Fruit fly (Drosophila melanogaster) whole organism, prepupa: ENCODE data around the gene Btnd.

Source experiments
- CG10631 ChIP-seq: fragments of 200-800 bp; sonication (Bioruptor generic); optimal IDR thresholded peaks from 2 replicates; lab custom pipeline; 2016; ENCODE audit warnings: missing biosample characterization, missing genetic modification characterization
- CG10669 ChIP-seq: fragments of 200-800 bp; sonication (Bioruptor generic); optimal IDR thresholded peaks from 3 replicates; lab custom pipeline; 2018; ENCODE audit warnings: missing biosample characterization, mild to moderate bottlenecking, missing genetic modification characterization, moderate library complexity
- CG11762 ChIP-seq: fragments of 200-800 bp; sonication (Bioruptor generic); optimal IDR thresholded peaks from 3 replicates; lab custom pipeline; 2016; ENCODE audit warnings: missing biosample characterization, missing genetic modification characterization; ENCODE audit not compliant: insufficient read depth
- CG11902 ChIP-seq: fragments of 200-800 bp; sonication (Bioruptor generic); optimal IDR thresholded peaks from 3 replicates; lab custom pipeline; 2016; ENCODE audit warnings: missing biosample characterization, missing genetic modification characterization
- CG1621 ChIP-seq: fragments of 200-800 bp; sonication (Bioruptor generic); optimal IDR thresholded peaks from 3 replicates; lab custom pipeline; 2018; ENCODE audit warnings: missing biosample characterization, mild to moderate bottlenecking, missing genetic modification characterization
- CG3032 ChIP-seq: fragments of 200-800 bp; optimal IDR thresholded peaks from 2 replicates; lab custom pipeline; 2019; ENCODE audit warnings: missing biosample characterization, mild to moderate bottlenecking, missing genetic modification characterization, moderate library complexity
- CG32006 ChIP-seq: fragments of 200-800 bp; sonication (Bioruptor generic); optimal IDR thresholded peaks from 3 replicates; lab custom pipeline; 2017; ENCODE audit warnings: missing biosample characterization, mild to moderate bottlenecking, missing genetic modification characterization
- CG34406 ChIP-seq: fragments of 200-800 bp; sonication (Bioruptor generic); optimal IDR thresholded peaks from 3 replicates; lab custom pipeline; 2016; ENCODE audit warnings: missing biosample characterization, missing genetic modification characterization
- CG3919 ChIP-seq: fragments of 200-800 bp; sonication (Bioruptor generic); optimal IDR thresholded peaks from 3 replicates; lab custom pipeline; 2016; ENCODE audit warnings: missing biosample characterization, missing genetic modification characterization
- CG4318 ChIP-seq: fragments of 200-800 bp; sonication (Bioruptor generic); optimal IDR thresholded peaks from 3 replicates; lab custom pipeline; 2017; ENCODE audit warnings: missing biosample characterization, mild to moderate bottlenecking, missing genetic modification characterization
- CG6276 ChIP-seq: fragments of 200-800 bp; sonication (Bioruptor generic); optimal IDR thresholded peaks from 2 replicates; lab custom pipeline; 2017; ENCODE audit warnings: missing biosample characterization, mild to moderate bottlenecking, missing genetic modification characterization
- CG6808 ChIP-seq: fragments of 200-800 bp; sonication (Bioruptor generic); optimal IDR thresholded peaks from 3 replicates; lab custom pipeline; 2017; ENCODE audit warnings: missing biosample characterization, missing genetic modification characterization, mild to moderate bottlenecking, moderate library complexity, missing genetic modification reagents
- CG6854 ChIP-seq: fragments of 200-800 bp; sonication (Bioruptor generic); optimal IDR thresholded peaks from 2 replicates; lab custom pipeline; 2017; ENCODE audit warnings: missing biosample characterization, mild to moderate bottlenecking, missing genetic modification characterization
- CG8319 ChIP-seq: fragments of 200-800 bp; sonication (Bioruptor generic); optimal IDR thresholded peaks from 3 replicates; lab custom pipeline; 2016; ENCODE audit warnings: missing biosample characterization, missing genetic modification characterization
- Eip78C ChIP-seq: fragments of 200-800 bp; sonication (Bioruptor generic); peaks from one replicate; lab custom pipeline; 2016; ENCODE audit warnings: missing biosample characterization, missing genetic modification characterization
- Ets21C ChIP-seq: fragments of 200-800 bp; sonication (Bioruptor generic); optimal IDR thresholded peaks from 3 replicates; lab custom pipeline; 2016; ENCODE audit warnings: missing biosample characterization, missing genetic modification characterization
- Ets96B ChIP-seq: fragments of 200-800 bp; optimal IDR thresholded peaks from 2 replicates; lab custom pipeline; 2019; ENCODE audit warnings: missing biosample characterization, mild to moderate bottlenecking, missing genetic modification characterization, moderate library complexity
- Gug ChIP-seq: fragments of 200-800 bp; sonication (Bioruptor generic); IDR thresholded peaks from 2 replicates; pipeline ENCODE4 v1.3.6; 2022; ENCODE audit warnings: missing biosample characterization, missing genetic modification characterization
- Hr38 ChIP-seq: sonication (Bioruptor generic); optimal IDR thresholded peaks from 2 replicates; lab custom pipeline; 2016; ENCODE audit warnings: missing biosample characterization, missing genetic modification characterization
- Hr39 ChIP-seq: fragments of 200-800 bp; sonication (Bioruptor generic); optimal IDR thresholded peaks from 2 replicates; lab custom pipeline; 2016; ENCODE audit warnings: missing biosample characterization, missing genetic modification characterization
- Hr4 ChIP-seq: fragments of 200-800 bp; sonication (Bioruptor generic); optimal IDR thresholded peaks from 3 replicates; lab custom pipeline; 2016; ENCODE audit warnings: missing biosample characterization, missing genetic modification characterization
- OdsH ChIP-seq: fragments of 200-800 bp; sonication (Bioruptor generic); optimal IDR thresholded peaks from 3 replicates; lab custom pipeline; 2016; ENCODE audit warnings: missing biosample characterization, missing genetic modification characterization
- Smox ChIP-seq: fragments of 200-800 bp; sonication (Bioruptor generic); optimal IDR thresholded peaks from 3 replicates; lab custom pipeline; 2016; ENCODE audit warnings: missing biosample characterization, missing genetic modification characterization
- Sox14 ChIP-seq: fragments of 200-800 bp; sonication (Bioruptor generic); optimal IDR thresholded peaks from 3 replicates; lab custom pipeline; 2016; ENCODE audit warnings: missing biosample characterization, missing genetic modification characterization
- Sox15 ChIP-seq: fragments of 200-800 bp; sonication (Bioruptor generic); optimal IDR thresholded peaks from 3 replicates; lab custom pipeline; 2016; ENCODE audit warnings: missing biosample characterization, missing genetic modification characterization
- achi ChIP-seq: fragments of 200-800 bp; sonication (Bioruptor generic); optimal IDR thresholded peaks from 3 replicates; lab custom pipeline; 2016; ENCODE audit warnings: missing biosample characterization, missing genetic modification characterization
- dsx ChIP-seq: fragments of 200-800 bp; optimal IDR thresholded peaks from 3 replicates; lab custom pipeline; 2019; ENCODE audit warnings: missing biosample characterization, mild to moderate bottlenecking, missing genetic modification characterization, moderate library complexity; ENCODE audit not compliant: poor library complexity, severe bottlenecking
- fd59A ChIP-seq: fragments of 200-800 bp; sonication (Bioruptor generic); optimal IDR thresholded peaks from 2 replicates; lab custom pipeline; 2017; ENCODE audit warnings: missing biosample characterization, mild to moderate bottlenecking, missing genetic modification characterization, missing genetic modification reagents
- fkh ChIP-seq: fragments of 200-800 bp; sonication (Bioruptor generic); optimal IDR thresholded peaks from 3 replicates; lab custom pipeline; 2017; ENCODE audit warnings: missing biosample characterization, mild to moderate bottlenecking, missing genetic modification characterization, moderate library complexity
- net ChIP-seq: fragments of 200-800 bp; sonication (Bioruptor generic); optimal IDR thresholded peaks from 3 replicates; lab custom pipeline; 2016; ENCODE audit warnings: missing biosample characterization, missing genetic modification characterization
- pdm3 ChIP-seq: fragments of 200-800 bp; sonication (Bioruptor generic); optimal IDR thresholded peaks from 3 replicates; lab custom pipeline; 2016; ENCODE audit warnings: missing biosample characterization, missing genetic modification characterization
- salr ChIP-seq, 2 experiments: fragments of 200-800 bp; sonication (Bioruptor generic); optimal IDR thresholded peaks; 3 replicates each; lab custom pipeline; 2016 to 2018; ENCODE audit warnings: missing biosample characterization in 2 of 2, missing genetic modification characterization in 2 of 2, mild to moderate bottlenecking in 1 of 2
- spab ChIP-seq: fragments of 200-800 bp; sonication (Bioruptor generic); optimal IDR thresholded peaks from 2 replicates; lab custom pipeline; 2017; ENCODE audit warnings: missing biosample characterization, mild to moderate bottlenecking, missing genetic modification characterization, missing genetic modification reagents
- ss ChIP-seq, 2 experiments: fragments of 200-800 bp; sonication (Bioruptor generic); optimal IDR thresholded peaks; 2 replicates in 1 of 2; 3 replicates in 1 of 2; lab custom pipeline; 2017 to 2018; ENCODE audit warnings: mild to moderate bottlenecking in 2 of 2, missing biosample characterization in 2 of 2, missing genetic modification characterization in 2 of 2, moderate library complexity in 1 of 2
- topi ChIP-seq: fragments of 200-800 bp; sonication (Bioruptor generic); optimal IDR thresholded peaks from 3 replicates; lab custom pipeline; 2016; ENCODE audit warnings: missing biosample characterization, missing genetic modification characterization
- vri ChIP-seq: fragments of 200-800 bp; sonication (Bioruptor generic); optimal IDR thresholded peaks from 3 replicates; lab custom pipeline; 2016; ENCODE audit warnings: missing biosample characterization, mild to moderate bottlenecking, missing genetic modification characterization

Gene Btnd

dm6 chrX:6205099-6205498 is 14.0 kb downstream of the Btnd start:
- TF ChIP-seq Eip78C (GFP tag; lab: Kevin White, UChicago) (peak; percentile 54), ss (GFP tag; optimal IDR thresholded peaks at IDR 0.05; lab: Kevin White, UChicago) (no peak)

- TF ChIP-seq fkh (GFP tag; lab: Kevin White, UChicago) (no peak), Smox (GFP tag; lab: Kevin White, UChicago) (no peak), Ets21C (no peak), OdsH (GFP tag; lab: Kevin White, UChicago) (no peak), Hr4 (GFP tag; lab: Kevin White, UChicago) (no peak), Ets96B (no peak), Hr38 (GFP tag; lab: Kevin White, UChicago) (no peak), CG6808 (GFP tag; lab: Kevin White, UChicago) (no peak), CG34406 (GFP tag; lab: Kevin White, UChicago) (no peak), Sox14 (GFP tag; lab: Kevin White, UChicago) (no peak), net (GFP tag; lab: Kevin White, UChicago) (no peak), pdm3 (GFP tag; lab: Kevin White, UChicago) (no peak)
- TF ChIP-seq, all 60 proteins: peak for 0
Observed at dm6 chrX:6202509-6202979, 16.6 kb downstream of the Btnd start, which contains the start of gene vanin-like. Gene vanin-like (minus strand): TSS chrX:6202559.

dm6 chrX:6201459-6201858 is 17.7 kb downstream of the Btnd start:
- TF ChIP-seq fd59A (GFP tag; lab: Kevin White, UChicago) (no peak), CG6276 (GFP tag; lab: Kevin White, UChicago) (no peak), CG10631 (no peak), Eip78C (GFP tag; lab: Kevin White, UChicago) (no peak), CG8319 (GFP tag; lab: Kevin White, UChicago) (no peak), Hr39 (GFP tag; lab: Kevin White, UChicago) (no peak), CG32006 (GFP tag; lab: Kevin White, UChicago) (no peak), salr (GFP tag; optimal IDR thresholded peaks at IDR 0.05; lab: Kevin White, UChicago) (no peak), CG11762 (GFP tag; lab: Kevin White, UChicago) (no peak), CG6854 (GFP tag; lab: Kevin White, UChicago) (no peak), Gug (GFP tag; lab: Robert Waterston, UW) (no peak), CG3919 (GFP tag; lab: Kevin White, UChicago) (no peak), dsx (GFP tag; lab: Kevin White, UChicago) (no peak), topi (GFP tag; lab: Kevin White, UChicago) (no peak), vri (GFP tag; lab: Kevin White, UChicago) (no peak)

- TF ChIP-seq spab (no peak), CG10669 (GFP tag; lab: Kevin White, UChicago) (no peak), CG6808 (GFP tag; lab: Kevin White, UChicago) (no peak), Hr38 (GFP tag; lab: Kevin White, UChicago) (no peak), CG32006 (GFP tag; lab: Kevin White, UChicago) (no peak), CG11762 (GFP tag; lab: Kevin White, UChicago) (no peak), Smox (GFP tag; lab: Kevin White, UChicago) (no peak), achi (no peak), CG3032 (tag; lab: Kevin White, UChicago) (no peak)
Observed at dm6 chrX:6199791-6200190, 19.3 kb downstream of the Btnd start, which contains the start of gene CG43090. Gene CG43090 (minus strand): TSS chrX:6199891.

dm6 chrX:6198554-6198953 is 20.6 kb downstream of the Btnd start, which contains the start of gene CG32751:
Gene CG32751 (minus strand): TSS chrX:6198654.
- TF ChIP-seq pdm3 (GFP tag; lab: Kevin White, UChicago) (no peak), CG4318 (GFP tag; lab: Kevin White, UChicago) (no peak), Sox15 (GFP tag; lab: Kevin White, UChicago) (no peak), topi (GFP tag; lab: Kevin White, UChicago) (no peak), CG1621 (no peak), CG11902 (GFP tag; lab: Kevin White, UChicago) (no peak), CG6808 (GFP tag; lab: Kevin White, UChicago) (no peak), fkh (GFP tag; lab: Kevin White, UChicago) (no peak), OdsH (GFP tag; lab: Kevin White, UChicago) (no peak), net (GFP tag; lab: Kevin White, UChicago) (no peak)
- TF ChIP-seq, all 60 proteins: peak for 0
